Fruit fly (Drosophila melanogaster) whole organism, embryonic: ENCODE results near the gene dhd.

Experiments used
- Awh ChIP-seq: fragments of 200-800 bp; sonication (Bioruptor generic); IDR thresholded peaks from 2 replicates; pipeline ENCODE4, ENCODE4 v1.3.6; 2022; ENCODE audit warnings: missing biosample characterization, missing genetic modification characterization
- C15 ChIP-seq: fragments of 200-800 bp; sonication (Bioruptor generic); IDR thresholded peaks from 3 replicates; pipeline ENCODE4 v1.3.6; 2022; ENCODE audit warnings: missing biosample characterization, missing genetic modification characterization
- CG10147 ChIP-seq: fragments of 200-800 bp; sonication (Bioruptor generic); optimal IDR thresholded peaks from 2 replicates; lab custom pipeline; 2019; ENCODE audit warnings: missing biosample characterization, mild to moderate bottlenecking, missing genetic modification characterization, moderate library complexity
- CG12104 ChIP-seq: fragments of 200-800 bp; sonication (Bioruptor generic); optimal IDR thresholded peaks from 3 replicates; lab custom pipeline; 2016; ENCODE audit warnings: missing biosample characterization, missing genetic modification characterization
- CG13123 ChIP-seq: fragments of 200-800 bp; sonication (Bioruptor generic); optimal IDR thresholded peaks from 2 replicates; lab custom pipeline; 2016; ENCODE audit warnings: missing biosample characterization, missing genetic modification characterization
- CG15479 ChIP-seq: fragments of 200-800 bp; sonication (Bioruptor generic); optimal IDR thresholded peaks from 3 replicates; lab custom pipeline; 2019; ENCODE audit warnings: missing biosample characterization, mild to moderate bottlenecking, missing genetic modification characterization, moderate library complexity
- CG15601 ChIP-seq: fragments of 200-800 bp; sonication (Bioruptor generic); optimal IDR thresholded peaks from 3 replicates; lab custom pipeline; 2019; ENCODE audit warnings: missing biosample characterization, mild to moderate bottlenecking, missing genetic modification characterization, moderate library complexity
- CG1602 ChIP-seq: fragments of 200-800 bp; sonication (Bioruptor generic); optimal IDR thresholded peaks from 3 replicates; lab custom pipeline; 2016; ENCODE audit warnings: missing biosample characterization, missing genetic modification characterization
- CG18262 ChIP-seq: fragments of 200-800 bp; optimal IDR thresholded peaks from 3 replicates; lab custom pipeline; 2019; ENCODE audit warnings: missing biosample characterization, mild to moderate bottlenecking, missing genetic modification characterization, moderate library complexity
- CG31388 ChIP-seq: fragments of 200-800 bp; sonication (Bioruptor generic); optimal IDR thresholded peaks from 2 replicates; lab custom pipeline; 2016; ENCODE audit warnings: missing biosample characterization, missing genetic modification characterization
- CG3726 ChIP-seq: fragments of 200-800 bp; sonication (Bioruptor generic); IDR thresholded peaks from 3 replicates; pipeline ENCODE4, ENCODE4 v1.3.6; 2022; ENCODE audit warnings: missing biosample characterization, missing genetic modification characterization
- CG4282 ChIP-seq: fragments of 200-800 bp; sonication (Bioruptor generic); optimal IDR thresholded peaks from 2 replicates; lab custom pipeline; 2016; ENCODE audit warnings: missing biosample characterization, missing genetic modification characterization
- CG4404 ChIP-seq: fragments of 200-800 bp; sonication (Bioruptor generic); IDR thresholded peaks from 2 replicates; pipeline ENCODE4 v1.3.6; 2022; ENCODE audit warnings: missing biosample characterization, missing genetic modification characterization
- CG6654 ChIP-seq: fragments of 200-800 bp; sonication (Bioruptor generic); optimal IDR thresholded peaks from 2 replicates; lab custom pipeline; 2017; ENCODE audit warnings: missing biosample characterization, mild to moderate bottlenecking, missing genetic modification characterization
- CG7556 ChIP-seq: fragments of 200-800 bp; sonication (Bioruptor generic); optimal IDR thresholded peaks from 2 replicates; lab custom pipeline; 2017; ENCODE audit warnings: missing biosample characterization, mild to moderate bottlenecking, missing genetic modification characterization
- CHES-1-like ChIP-seq: fragments of 200-800 bp; sonication (Bioruptor generic); optimal IDR thresholded peaks from 2 replicates; lab custom pipeline; 2016; ENCODE audit warnings: missing biosample characterization, missing genetic modification characterization
- CTCF ChIP-seq: fragments of 200-800 bp; sonication (Bioruptor generic); optimal IDR thresholded peaks from 2 replicates; lab custom pipeline; 2017; ENCODE audit warnings: missing biosample characterization, mild to moderate bottlenecking, missing genetic modification characterization, moderate library complexity
- CoRest ChIP-seq: fragments of 200-800 bp; sonication (Bioruptor generic); optimal IDR thresholded peaks from 3 replicates; lab custom pipeline; 2018; ENCODE audit warnings: missing biosample characterization, mild to moderate bottlenecking, missing genetic modification characterization, moderate library complexity
- ERR ChIP-seq: fragments of 200-800 bp; sonication (Bioruptor generic); optimal IDR thresholded peaks from 2 replicates; lab custom pipeline; 2016; ENCODE audit warnings: missing biosample characterization, missing genetic modification characterization
- HmgZ ChIP-seq: fragments of 200-800 bp; sonication (Bioruptor generic); optimal IDR thresholded peaks from 2 replicates; lab custom pipeline; 2018; ENCODE audit warnings: missing biosample characterization, mild to moderate bottlenecking, missing genetic modification characterization
- Hsf ChIP-seq: fragments of 200-800 bp; sonication (Bioruptor generic); optimal IDR thresholded peaks from 3 replicates; lab custom pipeline; 2016; ENCODE audit warnings: missing biosample characterization, missing genetic modification characterization
- Jarid2 ChIP-seq: fragments of 200-800 bp; sonication (Bioruptor generic); optimal IDR thresholded peaks from 3 replicates; lab custom pipeline; 2017; ENCODE audit warnings: mild to moderate bottlenecking, missing biosample characterization, missing genetic modification reagents, missing genetic modification characterization
- Kr ChIP-seq: fragments of 200-800 bp; sonication (Bioruptor generic); optimal IDR thresholded peaks from 2 replicates; lab custom pipeline; 2017; ENCODE audit warnings: missing biosample characterization, mild to moderate bottlenecking, missing genetic modification characterization
- Lhr ChIP-seq: fragments of 200-800 bp; sonication (Bioruptor generic); optimal IDR thresholded peaks from 3 replicates; lab custom pipeline; 2017; ENCODE audit warnings: mild to moderate bottlenecking, missing biosample characterization, missing genetic modification reagents, missing genetic modification characterization
- Mad ChIP-seq: fragments of 200-800 bp; sonication (Bioruptor generic); optimal IDR thresholded peaks from 2 replicates; lab custom pipeline; 2016; ENCODE audit warnings: missing biosample characterization, missing genetic modification characterization
- Meics ChIP-seq: fragments of 200-800 bp; sonication (Bioruptor generic); optimal IDR thresholded peaks from 2 replicates; lab custom pipeline; 2017; ENCODE audit warnings: missing biosample characterization, mild to moderate bottlenecking, missing genetic modification characterization
- NK7.1 ChIP-seq: fragments of 200-800 bp; sonication (Bioruptor generic); optimal IDR thresholded peaks from 3 replicates; lab custom pipeline; 2016; ENCODE audit warnings: missing biosample characterization, missing genetic modification characterization
- Opbp ChIP-seq: fragments of 200-800 bp; sonication (Bioruptor generic); IDR thresholded peaks from 3 replicates; pipeline ENCODE4 v1.3.6; 2022; ENCODE audit warnings: missing biosample characterization, missing genetic modification characterization; ENCODE audit not compliant: partially characterized antibody
- Sry-δ ChIP-seq: fragments of 200-800 bp; sonication (Bioruptor generic); optimal IDR thresholded peaks from 2 replicates; lab custom pipeline; 2016; ENCODE audit warnings: missing biosample characterization, missing genetic modification characterization
- Usf ChIP-seq: fragments of 200-800 bp; sonication (Bioruptor generic); optimal IDR thresholded peaks from 2 replicates; lab custom pipeline; 2017; ENCODE audit warnings: missing genotype, missing biosample characterization, missing genetic modification characterization
- bcd ChIP-seq: fragments of 200-800 bp; sonication (Bioruptor generic); optimal IDR thresholded peaks from 2 replicates; lab custom pipeline; 2017; ENCODE audit warnings: missing biosample characterization, mild to moderate bottlenecking, missing genetic modification characterization
- emc ChIP-seq: fragments of 200-800 bp; sonication (Bioruptor generic); optimal IDR thresholded peaks from 2 replicates; lab custom pipeline; 2016; ENCODE audit warnings: missing biosample characterization, missing genetic modification characterization
- ftz-f1 ChIP-seq: fragments of 200-800 bp; sonication (Bioruptor generic); optimal IDR thresholded peaks from 2 replicates; lab custom pipeline; 2016; ENCODE audit warnings: missing biosample characterization, missing genetic modification characterization
- hbn ChIP-seq: fragments of 200-800 bp; sonication (Bioruptor generic); IDR thresholded peaks from 2 replicates; pipeline ENCODE4 v1.3.6; 2022; ENCODE audit warnings: missing biosample characterization, missing genetic modification characterization; ENCODE audit not compliant: partially characterized antibody
- her ChIP-seq: fragments of 200-800 bp; sonication (Bioruptor generic); optimal IDR thresholded peaks from 2 replicates; lab custom pipeline; 2016; ENCODE audit warnings: missing biosample characterization, missing genetic modification characterization
- ind ChIP-seq: fragments of 200-800 bp; sonication (Bioruptor generic); optimal IDR thresholded peaks from 3 replicates; lab custom pipeline; 2016; ENCODE audit warnings: missing biosample characterization, missing genetic modification characterization
- insv ChIP-seq, 2 experiments: fragments of 200-800 bp; sonication (Bioruptor generic); optimal IDR thresholded peaks; 3 replicates each; lab custom pipeline; 2016 to 2018; ENCODE audit warnings: missing biosample characterization in 2 of 2, missing genetic modification characterization in 2 of 2
- kay ChIP-seq: fragments of 200-800 bp; sonication (Bioruptor generic); optimal IDR thresholded peaks from 2 replicates; lab custom pipeline; 2016; ENCODE audit warnings: missing biosample characterization, missing genetic modification characterization
- lilli ChIP-seq: fragments of 200-800 bp; sonication (Bioruptor generic); optimal IDR thresholded peaks from 3 replicates; lab custom pipeline; 2016; ENCODE audit warnings: missing biosample characterization, missing genetic modification characterization
- lola ChIP-seq, 3 experiments: fragments of >200 bp in 2 of 3; fragments of 200-800 bp in 1 of 3; sonication (Bioruptor generic) in 1 of 3; optimal IDR thresholded peaks; 2 replicates each; lab custom pipeline; 2017 to 2019; ENCODE audit warnings: missing biosample characterization in 3 of 3, missing genetic modification characterization in 3 of 3, mild to moderate bottlenecking in 1 of 3, moderate library complexity in 1 of 3
- mirr ChIP-seq: fragments of 200-800 bp; sonication (Bioruptor generic); optimal IDR thresholded peaks from 3 replicates; lab custom pipeline; 2018; ENCODE audit warnings: missing biosample characterization, mild to moderate bottlenecking, missing genetic modification characterization
- nerfin-2 ChIP-seq: fragments of 200-800 bp; sonication (Bioruptor generic); IDR thresholded peaks from 2 replicates; pipeline ENCODE4 v1.3.6; 2022; ENCODE audit warnings: missing biosample characterization, missing genetic modification characterization; ENCODE audit not compliant: partially characterized antibody
- oc ChIP-seq: fragments of 200-800 bp; sonication (Bioruptor generic); optimal IDR thresholded peaks from 2 replicates; lab custom pipeline; 2018; ENCODE audit warnings: missing biosample characterization, mild to moderate bottlenecking, missing genetic modification characterization, moderate library complexity
- peb ChIP-seq: fragments of 200-800 bp; sonication (Bioruptor generic); IDR thresholded peaks from 2 replicates; pipeline ENCODE4 v1.3.6; 2022; ENCODE audit warnings: missing biosample characterization, missing genetic modification characterization
- pfk ChIP-seq: fragments of 200-800 bp; sonication (Bioruptor generic); optimal IDR thresholded peaks from 2 replicates; lab custom pipeline; 2018; ENCODE audit warnings: missing biosample characterization, mild to moderate bottlenecking, missing genetic modification characterization, moderate library complexity
- pzg ChIP-seq: fragments of 200-800 bp; sonication (Bioruptor generic); optimal IDR thresholded peaks from 3 replicates; lab custom pipeline; 2018; ENCODE audit warnings: missing biosample characterization, mild to moderate bottlenecking, missing genetic modification characterization, moderate library complexity
- salm ChIP-seq: fragments of 200-800 bp; sonication (Bioruptor generic); optimal IDR thresholded peaks from 2 replicates; lab custom pipeline; 2018; ENCODE audit warnings: missing biosample characterization, mild to moderate bottlenecking, missing genetic modification characterization
- shn ChIP-seq: fragments of 200-800 bp; sonication (Bioruptor generic); optimal IDR thresholded peaks from 3 replicates; lab custom pipeline; 2016; ENCODE audit warnings: missing biosample characterization, missing genetic modification characterization
- sqz ChIP-seq: fragments of 200-800 bp; sonication (Bioruptor generic); optimal IDR thresholded peaks from 3 replicates; lab custom pipeline; 2018; ENCODE audit warnings: missing biosample characterization, mild to moderate bottlenecking, missing genetic modification characterization
- tgo ChIP-seq: fragments of 200-800 bp; sonication (Bioruptor generic); IDR thresholded peaks from 3 replicates; pipeline ENCODE4 v1.3.6; 2022; ENCODE audit warnings: missing biosample characterization, missing genetic modification characterization
- tio ChIP-seq: fragments of 200-800 bp; sonication (Bioruptor generic); optimal IDR thresholded peaks from 2 replicates; lab custom pipeline; 2017; ENCODE audit warnings: missing biosample characterization, missing genetic modification characterization, inconsistent platforms
- toy ChIP-seq: fragments of 200-800 bp; sonication (Bioruptor generic); IDR thresholded peaks from 2 replicates; pipeline ENCODE4 v1.3.6; 2022; ENCODE audit warnings: missing biosample characterization, missing genetic modification characterization

The dhd gene

DNA sequence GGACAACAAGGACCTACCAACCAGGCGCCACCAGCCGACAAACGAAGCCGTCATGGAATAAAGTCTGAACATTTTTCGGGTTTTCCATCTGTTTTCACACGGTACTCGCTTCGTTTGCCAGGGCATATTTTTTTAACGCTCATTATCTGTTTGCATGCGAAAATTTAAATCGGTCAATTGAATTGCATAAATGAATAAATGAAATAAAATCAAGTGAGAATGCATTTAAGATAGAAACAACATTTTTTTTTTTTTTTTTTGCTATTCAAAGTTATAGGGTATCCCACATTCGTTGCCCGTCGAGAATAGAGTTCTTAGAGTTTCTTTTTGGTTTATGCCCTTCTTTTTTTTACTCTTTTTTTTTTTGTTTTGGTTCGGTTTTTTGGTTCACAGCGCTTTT lies 26.1 kb upstream of the dhd start (continued):
- TF ChIP-seq Opbp (no peak), CG7556 (GFP tag; lab: Kevin White, UChicago) (peak; percentile 26), pfk (GFP tag; lab: Kevin White, UChicago) (no peak), Hsf (GFP tag; lab: Kevin White, UChicago) (peak; percentile 29), hbn (GFP tag; lab: Robert Waterston, UW) (no peak), mirr (GFP tag; lab: Kevin White, UChicago) (no peak), emc (GFP tag; lab: Kevin White, UChicago) (peak; percentile 2), CTCF (GFP tag; lab: Kevin White, UChicago) (no peak), CG12104 (GFP tag; lab: Kevin White, UChicago) (peak; percentile 21), ERR (GFP tag; lab: Kevin White, UChicago) (no peak), kay (GFP tag; lab: Kevin White, UChicago) (no peak), shn (GFP tag; lab: Kevin White, UChicago) (no peak), lilli (GFP tag; lab: Kevin White, UChicago) (peak; percentile 62), CG6654 (no peak), Jarid2 (GFP tag; lab: Kevin White, UChicago) (no peak), Meics (GFP tag; lab: Kevin White, UChicago) (peak; percentile 54), Usf (GFP tag; lab: Kevin White, UChicago) (no peak), CG13123 (GFP tag; lab: Kevin White, UChicago) (no peak), Lhr (GFP tag; lab: Kevin White, UChicago) (no peak), pzg (GFP tag; lab: Kevin White, UChicago) (no peak), CG1602 (GFP tag; lab: Kevin White, UChicago) (peak; percentile 36), her (GFP tag; lab: Kevin White, UChicago) (peak; percentile 9), HmgZ (no peak), NK7.1 (GFP tag; lab: Kevin White, UChicago) (no peak), Mad (GFP tag; lab: Kevin White, UChicago) (no peak), lola (GFP tag; optimal IDR thresholded peaks at IDR 0.05; lab: Kevin White, UChicago) (no peak), CoRest (tag; lab: Kevin White, UChicago) (peak; percentile 40), peb (no peak), insv (GFP tag; optimal IDR thresholded peaks at IDR 0.05; lab: Kevin White, UChicago) (no peak), CG15601 (no peak), tgo (peak; percentile 38; the same call in 2 of the 3 replicates), CG31388 (GFP tag; lab: Kevin White, UChicago) (no peak), tio (GFP tag; lab: Kevin White, UChicago) (no peak), Sry-δ (GFP tag; lab: Kevin White, UChicago) (peak; percentile 18), ind (peak; percentile 58), CG4282 (GFP tag; lab: Kevin White, UChicago) (no peak), ftz-f1 (GFP tag; lab: Kevin White, UChicago) (no peak), sqz (GFP tag; lab: Kevin White, UChicago) (peak; percentile 41), bcd (peak; percentile 27), Kr (GFP tag; lab: Kevin White, UChicago) (no peak), C15 (GFP tag; lab: Robert Waterston, UW) (no peak), CHES-1-like (GFP tag; lab: Kevin White, UChicago) (peak; percentile 6), oc (tag; lab: Kevin White, UChicago) (no peak), CG4404 (GFP tag; lab: Robert Waterston, UW) (peak; percentile 35; the same call in 1 of the 2 replicates), nerfin-2 (no peak), salm (tag; lab: Kevin White, UChicago) (no peak), Awh (GFP tag; lab: Robert Waterston, UW) (no peak), CG18262 (tag; lab: Kevin White, UChicago) (peak; percentile 21), toy (GFP tag; lab: Robert Waterston, UW) (no peak), CG10147 (GFP tag; lab: Kevin White, UChicago) (peak; percentile 61), CG3726 (GFP tag; lab: Robert Waterston, UW) (no peak), CG15479 (no peak)
